Worm (Caenorhabditis elegans): ENCODE data around the gene irld-45.

irld-45 gene

DNA sequence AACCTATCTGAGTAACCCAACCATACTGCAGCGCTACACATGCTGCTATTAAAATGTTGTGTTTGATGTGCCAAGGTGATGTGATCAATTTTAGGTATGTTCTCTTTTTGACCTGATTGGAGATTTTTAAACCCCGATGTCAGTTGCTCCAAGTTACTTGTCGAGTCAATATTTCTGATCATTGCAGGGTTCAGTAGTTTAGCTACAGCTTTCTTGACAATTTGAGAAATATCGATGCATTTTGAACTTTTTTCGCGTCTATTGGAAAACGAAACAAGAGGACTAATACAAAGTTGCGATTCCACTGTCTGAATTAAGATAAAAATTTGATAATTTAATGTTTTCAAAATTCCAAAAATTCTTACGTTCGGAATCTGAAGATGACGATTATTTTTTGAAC is 24.7 kb upstream of the irld-45 start:
- TF ChIP-seq mxl-2 (GFP tag; conservative IDR thresholded peaks at IDR 0.05) (no peak), set-16 (GFP tag; IDR thresholded peaks at IDR 0.05) (no peak), aha-1 (tag) (peak; percentile 94)

DNA sequence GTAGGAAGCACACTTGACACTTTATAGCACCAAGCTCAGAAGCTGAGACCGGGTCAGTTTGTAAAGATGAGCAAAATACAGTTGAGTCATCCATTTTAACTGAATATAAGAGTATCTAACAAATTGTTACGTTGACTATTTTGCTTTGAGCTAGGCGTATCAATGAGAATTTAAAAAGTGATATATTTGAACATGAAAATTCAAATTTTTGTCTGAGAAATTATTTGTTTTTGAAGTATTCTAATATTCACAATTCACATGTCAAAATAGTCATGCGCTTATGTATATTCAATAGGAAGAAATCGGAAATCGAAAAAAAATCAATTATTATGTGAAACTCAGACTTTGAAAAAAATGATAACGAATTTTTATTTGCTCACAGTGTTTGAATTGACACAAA is 23.8 kb upstream of the irld-45 start, which contains the start of gene nhr-110:
TSS of gene nhr-110 (minus strand) at position 101 of the 400 bp plus-strand sequence.
- TF ChIP-seq hlh-11 (tag; optimal IDR thresholded peaks at IDR 0.05), result no peak
- peak; percentile 16 for TF ChIP-seq nhr-28 (tag; optimal IDR thresholded peaks at IDR 0.05)
- no peak for TF ChIP-seq daf-16 (GFP tag; optimal IDR thresholded peaks at IDR 0.05)
- TF ChIP-seq daf-16 (tag; optimal IDR thresholded peaks at IDR 0.05), result peak; percentile 47
- TF ChIP-seq F10B5.3 (tag; optimal IDR thresholded peaks at IDR 0.05), result no peak
- TF ChIP-seq unc-62 (GFP tag; optimal IDR thresholded peaks at IDR 0.05 in 1 of 2), result peak in 1 of 2 experiments; percentile 46
- TF ChIP-seq unc-62 (tag; optimal IDR thresholded peaks at IDR 0.05), result no peak
- peak; percentile 33 for TF ChIP-seq dve-1 (tag; optimal IDR thresholded peaks at IDR 0.05; ENCODE audit: insufficient read depth)
- no peak for TF ChIP-seq ceh-62 (tag; optimal IDR thresholded peaks at IDR 0.05)
- no peak for TF ChIP-seq nhr-25 (tag; optimal IDR thresholded peaks at IDR 0.05; ENCODE audit: borderline replicate concordance, insufficient read depth)

DNA sequence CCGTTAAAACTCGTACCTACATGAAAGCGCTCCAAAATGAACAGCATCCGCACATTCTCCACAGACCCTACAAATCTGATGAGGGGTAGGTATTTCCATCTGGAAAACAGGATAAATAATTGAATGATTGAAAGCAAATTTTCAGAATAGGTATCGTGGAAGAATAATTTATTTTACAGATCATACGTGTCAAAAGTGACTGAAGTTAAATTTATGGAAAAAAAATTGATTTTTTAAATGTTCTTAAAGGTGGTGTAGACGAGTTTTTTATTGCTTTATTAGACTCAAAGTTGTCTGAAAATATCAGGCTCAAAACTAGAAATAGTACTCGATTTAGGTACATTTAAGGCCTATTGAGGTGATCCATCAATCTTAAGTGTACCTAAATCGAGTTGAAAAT is 21.4 kb upstream of the irld-45 start, which contains the start of gene nhr-237:
TSS of gene nhr-237 (minus strand) at position 101 of the 400 bp plus-strand sequence.
- TF ChIP-seq R02D3.7 (tag; optimal IDR thresholded peaks at IDR 0.05), result no peak
- TF ChIP-seq ceh-28 (tag; optimal IDR thresholded peaks at IDR 0.05), result no peak
- TF ChIP-seq ZK337.2 (GFP tag; IDR thresholded peaks at IDR 0.05), result no peak
- TF ChIP-seq D1046.2 (GFP tag; IDR thresholded peaks at IDR 0.05), result no peak
- TF ChIP-seq zip-2 (tag; optimal IDR thresholded peaks at IDR 0.05), result no peak
- no peak for TF ChIP-seq gei-8 (GFP tag; optimal IDR thresholded peaks at IDR 0.05)
- no peak for TF ChIP-seq lin-39 (tag; optimal IDR thresholded peaks at IDR 0.05)
- no peak for TF ChIP-seq mdt-29 (GFP tag; IDR thresholded peaks at IDR 0.05)

DNA sequence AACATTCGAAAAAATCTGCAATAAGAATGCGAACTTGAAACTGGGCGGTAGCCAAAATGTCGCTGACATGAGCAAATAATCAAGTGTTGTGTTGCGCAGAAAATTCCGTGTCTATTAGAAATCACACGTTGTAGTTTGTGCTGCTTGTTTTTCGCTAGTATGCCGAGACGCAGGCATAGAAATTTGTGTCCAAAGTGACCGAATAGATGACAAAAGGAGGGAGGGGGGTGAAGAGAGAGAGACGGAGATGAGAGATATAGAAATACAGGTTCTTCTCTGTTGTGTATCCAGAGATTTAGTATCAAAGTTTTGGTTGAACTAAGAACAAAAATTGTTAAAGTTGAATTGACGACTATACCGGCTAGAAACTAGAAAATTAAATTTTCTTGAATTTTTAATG is 20.8 kb upstream of the irld-45 start:
- TF ChIP-seq nhr-6 (tag; optimal IDR thresholded peaks at IDR 0.05), result no peak
- TF ChIP-seq ceh-44 (GFP tag; IDR thresholded peaks at IDR 0.05), result no peak
- TF ChIP-seq fkh-10 (GFP tag; optimal IDR thresholded peaks at IDR 0.05), result no peak
- no peak for TF ChIP-seq hif-1 (tag; optimal IDR thresholded peaks at IDR 0.05)
- TF ChIP-seq lin-39 (tag; optimal IDR thresholded peaks at IDR 0.05), result no peak
- TF ChIP-seq ZK337.2 (GFP tag; IDR thresholded peaks at IDR 0.05), result no peak
- no peak for TF ChIP-seq tra-1 (GFP tag; IDR thresholded peaks at IDR 0.05)
- TF ChIP-seq unc-130 (GFP tag; optimal IDR thresholded peaks at IDR 0.05), result no peak
- TF ChIP-seq dmd-6 (GFP tag; IDR thresholded peaks at IDR 0.05), result peak; percentile 39
- no peak for TF ChIP-seq nhr-111 (GFP tag; optimal IDR thresholded peaks at IDR 0.05)
- peak; percentile 32 for TF ChIP-seq nhr-25 (tag; optimal IDR thresholded peaks at IDR 0.05; ENCODE audit: borderline replicate concordance, insufficient read depth)
- TF ChIP-seq skn-1 (tag; optimal IDR thresholded peaks at IDR 0.05), result no peak
- TF ChIP-seq ZK546.5 (tag; optimal IDR thresholded peaks at IDR 0.05), result no peak
- no peak for TF ChIP-seq tag-97 (GFP tag; IDR thresholded peaks at IDR 0.05)
- TF ChIP-seq lsy-2 (tag; optimal IDR thresholded peaks at IDR 0.05), result no peak
- peak; percentile 55 for TF ChIP-seq hlh-30 (tag; optimal IDR thresholded peaks at IDR 0.05; ENCODE audit: insufficient read depth)
- TF ChIP-seq zfp-2 (tag; optimal IDR thresholded peaks at IDR 0.05), result no peak
- TF ChIP-seq lin-29 (GFP tag; IDR thresholded peaks at IDR 0.05), result no peak
- no peak for TF ChIP-seq ceh-28 (tag; optimal IDR thresholded peaks at IDR 0.05)
- TF ChIP-seq lin-38 (GFP tag; IDR thresholded peaks at IDR 0.05), result no peak
- no peak for TF ChIP-seq R02D3.7 (tag; optimal IDR thresholded peaks at IDR 0.05)
- peak; percentile 6 for TF ChIP-seq dve-1 (tag; optimal IDR thresholded peaks at IDR 0.05; ENCODE audit: insufficient read depth)
- TF ChIP-seq dmd-8 (GFP tag; IDR thresholded peaks at IDR 0.05), result no peak
- TF ChIP-seq daf-12 (tag; optimal IDR thresholded peaks at IDR 0.05), result no peak
- no peak for TF ChIP-seq zip-11 (GFP tag; IDR thresholded peaks at IDR 0.05)
- TF ChIP-seq ceh-82 (tag; optimal IDR thresholded peaks at IDR 0.05), result no peak
- TF ChIP-seq mdt-29 (GFP tag; IDR thresholded peaks at IDR 0.05), result no peak
- no peak for TF ChIP-seq ceh-32 (tag; optimal IDR thresholded peaks at IDR 0.05; ENCODE audit: poor library complexity)
- no peak for TF ChIP-seq spr-3 (GFP tag; optimal IDR thresholded peaks at IDR 0.05)
- no peak for TF ChIP-seq hmg-1.1 (GFP tag; IDR thresholded peaks at IDR 0.05)
- TF ChIP-seq fos-1 (tag; optimal IDR thresholded peaks at IDR 0.05), result no peak
- TF ChIP-seq Y75B8A.6 (GFP tag; IDR thresholded peaks at IDR 0.05), result no peak

Data from whole organism, L4 larva.